Worm (Caenorhabditis elegans) whole organism, L4 larva: Measurements from ENCODE around the gene bar-1.

ENCODE experiments used
- F10B5.3 ChIP-seq: sonication (generic microtip); optimal IDR thresholded peaks from 2 replicates; lab custom pipeline; 2016; ENCODE audit warnings: mild to moderate bottlenecking, missing genetic modification characterization, missing compliant biosample characterization
- F44E2.7 ChIP-seq: fragments of 200-800 bp; sonication (Bioruptor generic); IDR thresholded peaks from 2 replicates; pipeline ENCODE4 v2.1.2; 2022; ENCODE audit warnings: missing genetic modification characterization, missing compliant biosample characterization
- R02D3.7 ChIP-seq: fragments of 150-350 bp; sonication (generic microtip); optimal IDR thresholded peaks from 3 replicates; lab custom pipeline; 2014; ENCODE audit warnings: missing biosample characterization, missing genetic modification characterization
- aha-1 ChIP-seq: fragments of 150-350 bp; peaks from one replicate; lab custom pipeline; 2014; ENCODE audit warnings: missing biosample characterization, missing genetic modification characterization
- ceh-62 ChIP-seq: sonication (generic microtip); optimal IDR thresholded peaks from 2 replicates; lab custom pipeline; 2017; ENCODE audit warnings: missing biosample characterization, missing genetic modification characterization
- ces-1 ChIP-seq: fragments of 150-350 bp; sonication (generic microtip); optimal IDR thresholded peaks from 4 replicates; lab custom pipeline; 2014; ENCODE audit warnings: missing biosample characterization, missing genetic modification reagents, missing genetic modification characterization
- daf-16 ChIP-seq, 3 experiments: sonication (generic microtip); optimal IDR thresholded peaks; 2 replicates each; lab custom pipeline; 2016 to 2017; ENCODE audit warnings: missing genetic modification characterization in 3 of 3, missing genetic modification reagents in 3 of 3, mild to moderate bottlenecking in 2 of 3, missing compliant biosample characterization in 2 of 3, missing biosample characterization in 1 of 3, moderate library complexity in 1 of 3
- dmd-9 ChIP-seq: fragments of 200-800 bp; sonication (Bioruptor generic); IDR thresholded peaks from 2 replicates; pipeline ENCODE4 v1.3.6; 2022; ENCODE audit warnings: missing genetic modification reagents, missing genetic modification characterization, missing compliant biosample characterization
- dve-1 ChIP-seq: sonication (generic microtip); optimal IDR thresholded peaks from 2 replicates; lab custom pipeline; 2017; ENCODE audit warnings: antibody characterized with exemption, mild to moderate bottlenecking, missing genetic modification characterization, missing compliant biosample characterization; ENCODE audit not compliant: insufficient read depth
- fos-1 ChIP-seq: fragments of 150-350 bp; optimal IDR thresholded peaks from 2 replicates; lab custom pipeline; 2014; ENCODE audit warnings: missing biosample characterization, missing genetic modification characterization
- hlh-30 ChIP-seq: sonication (generic microtip); optimal IDR thresholded peaks from 2 replicates; lab custom pipeline; 2017; ENCODE audit warnings: antibody characterized with exemption, mild to moderate bottlenecking, missing genetic modification characterization, missing compliant biosample characterization; ENCODE audit not compliant: insufficient read depth
- hmg-1.1 ChIP-seq: fragments of 200-800 bp; sonication (Bioruptor generic); IDR thresholded peaks from 2 replicates; pipeline ENCODE4 v1.3.6; 2022; ENCODE audit warnings: missing genetic modification reagents, missing genetic modification characterization, missing compliant biosample characterization
- lin-15B ChIP-seq: fragments of 150-350 bp; sonication (generic microtip); optimal IDR thresholded peaks from 3 replicates; lab custom pipeline; 2014; ENCODE audit warnings: missing biosample characterization, missing genetic modification characterization
- lin-29 ChIP-seq: fragments of 200-800 bp; sonication (Bioruptor generic); IDR thresholded peaks from 2 replicates; pipeline ENCODE4 v1.3.6; 2022; ENCODE audit warnings: missing genetic modification reagents, missing genetic modification characterization, missing compliant biosample characterization
- madf-9 ChIP-seq: fragments of 200-800 bp; sonication (Bioruptor generic); conservative IDR thresholded peaks from 2 replicates; pipeline ENCODE4 v1.3.6; 2022; ENCODE audit warnings: missing genetic modification reagents, missing genetic modification characterization, missing compliant biosample characterization
- mdt-29 ChIP-seq: fragments of 200-800 bp; sonication (Bioruptor generic); IDR thresholded peaks from 2 replicates; pipeline ENCODE4 v1.3.6; 2022; ENCODE audit warnings: missing genetic modification reagents, missing genetic modification characterization, missing compliant biosample characterization
- mep-1 ChIP-seq: fragments of 150-350 bp; sonication (generic microtip); optimal IDR thresholded peaks from 3 replicates; lab custom pipeline; 2014; ENCODE audit warnings: missing biosample characterization, missing genetic modification characterization
- nhr-102 ChIP-seq: sonication (generic microtip); optimal IDR thresholded peaks from 2 replicates; lab custom pipeline; 2016; ENCODE audit warnings: mild to moderate bottlenecking, missing genetic modification characterization, moderate library complexity, missing compliant biosample characterization
- nhr-237 ChIP-seq: sonication (generic microtip); optimal IDR thresholded peaks from 2 replicates; lab custom pipeline; 2017; ENCODE audit warnings: missing biosample characterization, missing genetic modification characterization
- nhr-25 ChIP-seq: sonication (generic microtip); optimal IDR thresholded peaks from 2 replicates; lab custom pipeline; 2017; ENCODE audit warnings: missing genetic modification characterization, mild to moderate bottlenecking, missing compliant biosample characterization, antibody characterized with exemption, moderate library complexity, borderline replicate concordance; ENCODE audit not compliant: insufficient read depth
- nhr-28 ChIP-seq: fragments of 150-350 bp; optimal IDR thresholded peaks from 2 replicates; lab custom pipeline; 2014; ENCODE audit warnings: missing biosample characterization, missing genetic modification characterization
- nhr-6 ChIP-seq: fragments of 150-350 bp; optimal IDR thresholded peaks from 2 replicates; lab custom pipeline; 2014; ENCODE audit warnings: missing biosample characterization, missing genetic modification characterization
- pqm-1 ChIP-seq: sonication (generic microtip); optimal IDR thresholded peaks from 2 replicates; lab custom pipeline; 2017; ENCODE audit warnings: missing biosample characterization, missing genetic modification characterization
- skn-1 ChIP-seq: fragments of 150-350 bp; optimal IDR thresholded peaks from 2 replicates; lab custom pipeline; 2014; ENCODE audit warnings: missing biosample characterization, missing genetic modification characterization
- unc-130 ChIP-seq: sonication (generic microtip); optimal IDR thresholded peaks from 2 replicates; lab custom pipeline; 2016; ENCODE audit warnings: missing genetic modification reagents, missing genetic modification characterization, missing compliant biosample characterization
- unc-62 ChIP-seq, 3 experiments: fragments of 150-350 bp in 1 of 3; sonication (generic microtip); optimal IDR thresholded peaks in 2 of 3; peaks in 1 of 3; 1 replicate in 1 of 3; 2 replicates in 2 of 3; lab custom pipeline; 2014 to 2017; ENCODE audit warnings: missing biosample characterization in 3 of 3, missing genetic modification characterization in 3 of 3, missing genetic modification reagents in 3 of 3, missing genotype in 1 of 3
- ztf-11 ChIP-seq: fragments of 150-350 bp; optimal IDR thresholded peaks from 2 replicates; lab custom pipeline; 2014; ENCODE audit warnings: missing biosample characterization, missing genetic modification characterization

Gene bar-1

DNA sequence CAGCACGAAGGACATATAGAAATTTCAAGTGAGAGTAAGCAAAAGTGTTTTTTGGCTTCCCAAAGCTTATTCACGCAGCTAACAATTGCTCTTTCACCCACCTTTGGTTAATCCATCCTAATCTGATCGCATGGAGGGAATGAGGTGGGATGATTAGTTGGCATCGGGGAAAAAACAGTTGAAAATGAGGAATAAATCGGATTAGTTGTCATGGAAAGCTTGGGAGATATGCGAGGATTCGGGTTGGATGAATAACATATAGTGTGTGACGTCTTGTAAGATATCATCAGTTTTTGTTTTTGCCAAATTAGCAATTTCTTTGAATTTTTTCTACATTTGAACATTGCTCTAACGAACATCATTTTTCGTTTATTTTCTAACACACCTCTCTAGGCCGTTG, 41.8 kb downstream of the bar-1 start:
- no peak for TF ChIP-seq nhr-6 (tag; lab: Kevin White, UChicago)
- no peak for TF ChIP-seq ces-1 (GFP tag; lab: Kevin White, UChicago)
- no peak for TF ChIP-seq nhr-237 (tag; lab: Kevin White, UChicago)
- no peak for TF ChIP-seq F44E2.7
- no peak for TF ChIP-seq F10B5.3 (tag; lab: Kevin White, UChicago)
- no peak for TF ChIP-seq hlh-30 (tag; lab: Kevin White, UChicago)
- TF ChIP-seq skn-1 (tag; lab: Kevin White, UChicago): no peak
- no peak for TF ChIP-seq lin-15B (tag; lab: Kevin White, UChicago)
- TF ChIP-seq mep-1: no peak
- no peak for TF ChIP-seq nhr-102 (tag; lab: Kevin White, UChicago)
- TF ChIP-seq ztf-11 (tag; lab: Kevin White, UChicago): no peak
- no peak for TF ChIP-seq madf-9 (GFP tag; lab: Robert Waterston, UW)
- TF ChIP-seq nhr-25 (tag; lab: Kevin White, UChicago): no peak
- no peak for TF ChIP-seq nhr-28 (tag; lab: Kevin White, UChicago)
- no peak for TF ChIP-seq fos-1 (tag; lab: Kevin White, UChicago)
- no peak for TF ChIP-seq hmg-1.1 (GFP tag; lab: Robert Waterston, UW)
- TF ChIP-seq mdt-29 (GFP tag; lab: Robert Waterston, UW): no peak
- TF ChIP-seq unc-130 (GFP tag; lab: Kevin White, UChicago): no peak

DNA sequence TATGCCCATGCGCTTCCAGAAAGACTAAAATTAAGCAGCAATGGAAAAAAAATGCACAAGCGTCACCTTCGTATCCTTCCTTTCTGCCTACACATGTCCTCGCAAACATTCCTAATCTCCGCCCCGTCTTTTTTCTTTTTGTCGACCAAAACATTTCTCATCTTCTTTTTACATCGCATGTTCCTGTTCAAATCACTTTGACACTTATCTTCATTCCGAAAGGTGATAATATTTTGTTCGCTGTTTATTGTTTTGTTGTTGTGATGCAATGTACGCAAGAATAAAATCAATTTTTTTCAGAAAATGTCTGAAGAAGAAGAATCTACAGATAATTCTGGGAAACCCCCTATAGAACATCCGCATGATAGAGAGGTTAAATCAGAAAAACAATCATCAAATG, 44.1 kb downstream of the bar-1 start, which contains the start of gene ist-1:
Gene ist-1, plus strand, starts transcription at position 301 of the 400 bp plus-strand sequence.
- no peak for TF ChIP-seq lin-29 (GFP tag; lab: Robert Waterston, UW)
- TF ChIP-seq daf-16 (GFP tag; optimal IDR thresholded peaks at IDR 0.05; lab: Kevin White, UChicago): peak in 1 of 2 experiments; percentile 41
- TF ChIP-seq daf-16 (tag; optimal IDR thresholded peaks at IDR 0.05; lab: Kevin White, UChicago): no peak

DNA sequence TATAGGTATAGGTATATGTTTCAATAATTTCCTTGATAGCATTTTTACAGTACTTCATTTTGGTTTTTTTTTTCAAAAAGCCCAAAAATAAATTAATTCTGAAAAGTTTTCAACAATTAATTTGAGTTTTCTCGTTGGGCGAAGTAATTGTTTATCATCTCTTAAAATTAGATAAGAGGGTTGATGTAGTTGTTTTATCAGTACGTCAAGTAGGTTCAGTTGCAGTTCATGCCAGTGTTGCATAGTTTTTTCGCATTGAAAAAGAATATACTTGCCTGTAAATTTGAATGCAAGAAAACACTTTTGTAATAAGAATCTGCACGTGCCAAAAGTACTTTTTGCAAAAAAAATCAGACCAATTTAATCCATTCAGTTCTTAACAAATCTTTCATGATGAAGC, 45.2 kb downstream of the bar-1 start:
- TF ChIP-seq ceh-62 (tag; lab: Kevin White, UChicago) (no peak), pqm-1 (tag; lab: Kevin White, UChicago) (peak; percentile 47), nhr-28 (tag; lab: Kevin White, UChicago) (peak; percentile 20), R02D3.7 (tag; lab: Kevin White, UChicago) (no peak), aha-1 (tag; lab: Kevin White, UChicago) (peak; percentile 7), dmd-9 (GFP tag; lab: Robert Waterston, UW) (no peak), daf-16 (GFP tag; optimal IDR thresholded peaks at IDR 0.05; lab: Kevin White, UChicago) (no peak), daf-16 (tag; optimal IDR thresholded peaks at IDR 0.05; lab: Kevin White, UChicago) (peak; percentile 80)
- TF ChIP-seq, all 104 proteins: peak for 4

DNA sequence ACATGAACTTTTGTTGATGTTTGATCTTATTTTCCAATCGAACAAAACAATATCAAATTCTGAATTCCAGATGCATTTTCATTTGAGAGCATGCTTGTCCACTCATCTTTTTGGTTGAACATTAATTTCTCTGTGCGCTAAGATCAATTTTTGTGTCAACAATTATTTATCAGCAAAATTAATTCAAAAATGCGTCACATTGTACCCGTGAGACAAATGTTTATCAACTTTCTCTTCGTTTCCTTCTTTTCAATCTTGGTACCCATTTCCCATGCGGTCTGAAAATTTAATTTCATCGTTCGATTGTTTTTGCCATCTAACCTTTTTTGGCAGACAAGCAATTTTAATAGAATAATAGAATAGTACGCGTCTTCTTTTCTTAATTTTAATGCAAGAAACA, 46.4 kb downstream of the bar-1 start:
- no peak for TF ChIP-seq ztf-11 (tag; lab: Kevin White, UChicago)
- TF ChIP-seq hlh-30 (tag; lab: Kevin White, UChicago): no peak
- peak in 1 of 2 experiments; percentile 48 for TF ChIP-seq unc-62 (GFP tag; optimal IDR thresholded peaks at IDR 0.05 in 1 of 2; lab: Kevin White, UChicago)
- TF ChIP-seq unc-62 (tag; optimal IDR thresholded peaks at IDR 0.05; lab: Kevin White, UChicago): no peak
- TF ChIP-seq daf-16 (GFP tag; optimal IDR thresholded peaks at IDR 0.05; lab: Kevin White, UChicago): no peak
- peak; percentile 69 for TF ChIP-seq daf-16 (tag; optimal IDR thresholded peaks at IDR 0.05; lab: Kevin White, UChicago)
- TF ChIP-seq nhr-28 (tag; lab: Kevin White, UChicago): peak; percentile 17
- TF ChIP-seq pqm-1 (tag; lab: Kevin White, UChicago): peak; percentile 50

DNA sequence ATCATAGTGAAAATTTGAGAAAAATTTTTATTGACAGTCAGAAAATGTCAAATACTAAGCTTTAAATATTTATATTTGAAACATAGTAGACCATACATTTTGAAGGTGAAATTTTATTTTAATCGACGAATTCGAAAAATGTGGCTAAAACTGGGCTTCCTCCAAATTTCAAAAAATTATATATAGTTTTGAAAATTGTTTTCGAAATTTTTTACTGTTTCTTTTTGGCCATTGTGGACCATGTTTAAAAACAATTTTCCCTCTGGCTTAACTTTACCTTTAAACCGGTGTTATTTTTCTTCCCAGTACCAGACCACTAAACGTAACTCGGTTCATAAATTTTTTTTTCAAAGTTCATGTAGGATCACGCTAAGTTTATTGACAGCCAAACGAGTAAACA, 47.8 kb downstream of the bar-1 start:
- no peak for TF ChIP-seq dve-1
- TF ChIP-seq unc-62 (GFP tag; optimal IDR thresholded peaks at IDR 0.05 in 1 of 2; lab: Kevin White, UChicago): peak in 1 of 2 experiments; percentile 91
- no peak for TF ChIP-seq unc-62 (tag; optimal IDR thresholded peaks at IDR 0.05; lab: Kevin White, UChicago)

DNA sequence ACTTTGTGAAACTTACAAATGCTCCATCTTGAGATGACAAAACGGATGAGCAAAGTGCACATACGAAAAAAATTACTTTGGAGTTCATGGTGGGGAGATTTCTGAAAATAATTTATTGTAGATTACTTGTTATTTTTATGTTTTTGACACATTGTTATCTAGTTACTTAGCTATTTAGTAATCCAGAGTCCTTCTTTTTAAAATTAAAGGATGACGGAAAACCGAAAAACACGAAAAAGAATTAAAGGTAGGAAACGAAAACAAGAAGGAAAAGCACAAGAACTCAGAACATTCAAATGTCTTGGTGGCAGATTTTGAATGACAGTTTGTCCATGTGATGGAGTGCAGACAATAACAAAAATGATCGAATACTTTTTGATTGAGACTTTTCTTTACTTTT, 53.5 kb downstream of the bar-1 start, which contains the start of gene hen-1:
Gene hen-1, minus strand, starts transcription at position 101 of the 400 bp plus-strand sequence.
- no peak for TF ChIP-seq nhr-28 (tag; lab: Kevin White, UChicago)
- TF ChIP-seq unc-62 (GFP tag; optimal IDR thresholded peaks at IDR 0.05 in 1 of 2; lab: Kevin White, UChicago): peak in 1 of 2 experiments; percentile 23
- no peak for TF ChIP-seq unc-62 (tag; optimal IDR thresholded peaks at IDR 0.05; lab: Kevin White, UChicago)
